Worm (Caenorhabditis elegans): ENCODE results near the gene M88.4.
A peak's percentile ranks its signal among the peaks of the same experiment; 100 is the strongest.

- no peak for TF ChIP-seq spr-3 (GFP tag; optimal IDR thresholded peaks at IDR 0.05)
- no peak for TF ChIP-seq tag-97 (GFP tag; IDR thresholded peaks at IDR 0.05)
- TF ChIP-seq unc-62 (GFP tag; optimal IDR thresholded peaks at IDR 0.05 in 1 of 2) = peak in 1 of 2 experiments; percentile 92
- TF ChIP-seq unc-62 (tag; optimal IDR thresholded peaks at IDR 0.05) = no peak
- TF ChIP-seq madf-9 (GFP tag; conservative IDR thresholded peaks at IDR 0.05) = no peak
- TF ChIP-seq nhr-28 (tag; optimal IDR thresholded peaks at IDR 0.05) = no peak
- TF ChIP-seq jun-1 (tag; optimal IDR thresholded peaks at IDR 0.05) = no peak
- TF ChIP-seq snpc-4 (tag; optimal IDR thresholded peaks at IDR 0.05) = no peak
- TF ChIP-seq fkh-10 (GFP tag; optimal IDR thresholded peaks at IDR 0.05) = no peak
- no peak for TF ChIP-seq pha-4 (GFP tag; IDR thresholded peaks at IDR 0.05)
- TF ChIP-seq pha-4 (tag; optimal IDR thresholded peaks at IDR 0.05) = no peak
- TF ChIP-seq saeg-2 (GFP tag; IDR thresholded peaks at IDR 0.05) = no peak
- TF ChIP-seq ceh-28 (tag; optimal IDR thresholded peaks at IDR 0.05) = no peak
Measured at ce11 chrIII:4525998-4526397, 22.8 kb upstream of the M88.4 start.

Data from whole organism, L4 larva.